Worm (Caenorhabditis elegans): Measurements from ENCODE around the gene F20D1.22.

ce11 chrX:14965761-14966160 lies 854 bp upstream of the F20D1.22 start, which contains the start of gene F45B8.5:
- TF ChIP-seq ceh-82 (tag; optimal IDR thresholded peaks at IDR 0.05) (no peak), ceh-28 (tag; optimal IDR thresholded peaks at IDR 0.05) (no peak)

Data from whole organism, L4 larva.